Fruit fly (Drosophila melanogaster): ENCODE data around the gene Tspo.
A peak's percentile ranks its signal among the peaks of the same experiment; 100 is the strongest.

Tspo gene

dm6 chr2L:540572-541210 is 18.7 kb upstream of the Tspo start (continued):
- TF ChIP-seq CG8359 (GFP tag; optimal IDR thresholded peaks at IDR 0.05; ENCODE audit: borderline replicate concordance), result no peak
- no peak for TF ChIP-seq fd96Cb (tag; optimal IDR thresholded peaks at IDR 0.05)
- TF ChIP-seq Gsc (GFP tag; IDR thresholded peaks at IDR 0.05), result no peak
- peak; percentile 58; the same call in 1 of the 3 replicates for TF ChIP-seq CG16813 (GFP tag; IDR thresholded peaks at IDR 0.05; ENCODE audit: partially characterized antibody)
- no peak for TF ChIP-seq GATAe (GFP tag; conservative IDR thresholded peaks at IDR 0.05)
- no peak for TF ChIP-seq Hsf (GFP tag; optimal IDR thresholded peaks at IDR 0.05)
- TF ChIP-seq Fer3 (tag; optimal IDR thresholded peaks at IDR 0.05), result no peak
- TF ChIP-seq CG9727 (GFP tag; optimal IDR thresholded peaks at IDR 0.05), result peak; percentile 13
- no peak; the same call in 1 of the 2 replicates for TF ChIP-seq MBD-R2 (GFP tag; IDR thresholded peaks at IDR 0.05)
- TF ChIP-seq br (optimal IDR thresholded peaks at IDR 0.05), result no peak
- no peak for TF ChIP-seq eyg (GFP tag; optimal IDR thresholded peaks at IDR 0.05)
- TF ChIP-seq ara (GFP tag; IDR thresholded peaks at IDR 0.05), result no peak
- peak in 1 of 2 experiments; percentile 2 for TF ChIP-seq dpn (GFP tag; optimal IDR thresholded peaks at IDR 0.05)
- no peak for TF ChIP-seq CG13424 (tag; optimal IDR thresholded peaks at IDR 0.05)
- peak; percentile 95 for TF ChIP-seq CG10462 (GFP tag; optimal IDR thresholded peaks at IDR 0.05)
- no peak for TF ChIP-seq CG10979 (tag; optimal IDR thresholded peaks at IDR 0.05)
- peak; percentile 30 for TF ChIP-seq CG12219 (GFP tag; optimal IDR thresholded peaks at IDR 0.05)
- 0 out of 2 replicates have a peak, but pooled peaks have one; percentile 21 for TF ChIP-seq sob (GFP tag; IDR thresholded peaks at IDR 0.05)
- TF ChIP-seq CG2199 (GFP tag; IDR thresholded peaks at IDR 0.05), result no peak; the same call in 2 of the 3 replicates
- no peak for TF ChIP-seq Optix (GFP tag; IDR thresholded peaks at IDR 0.05)
- TF ChIP-seq so (GFP tag; IDR thresholded peaks at IDR 0.05), result peak; percentile 51; the same call in 1 of the 3 replicates
- TF ChIP-seq pros (GFP tag; optimal IDR thresholded peaks at IDR 0.05), result peak; percentile 93
- peak; percentile 19 for TF ChIP-seq bab2 (GFP tag; optimal IDR thresholded peaks at IDR 0.05)
- no peak for TF ChIP-seq hkb (optimal IDR thresholded peaks at IDR 0.05)
- TF ChIP-seq hkb (GFP tag; IDR thresholded peaks at IDR 0.05), result no peak
- no peak for TF ChIP-seq Elba2 (GFP tag; optimal IDR thresholded peaks at IDR 0.05)
- peak; percentile 100 for TF ChIP-seq kni (GFP tag; optimal IDR thresholded peaks at IDR 0.05)
- TF ChIP-seq CG1233 (GFP tag; optimal IDR thresholded peaks at IDR 0.05), result peak; percentile 21
- peak; percentile 21 for TF ChIP-seq Mes4 (GFP tag; optimal IDR thresholded peaks at IDR 0.05)
- peak; percentile 42 for TF ChIP-seq CrebB (tag; optimal IDR thresholded peaks at IDR 0.05)
- no peak for TF ChIP-seq CG3838 (GFP tag; optimal IDR thresholded peaks at IDR 0.05)
- no peak for TF ChIP-seq Atf6 (GFP tag; IDR thresholded peaks at IDR 0.05)
- TF ChIP-seq fd3F (GFP tag; optimal IDR thresholded peaks at IDR 0.05), result no peak
- peak; percentile 74 for TF ChIP-seq E2f2 (GFP tag; IDR thresholded peaks at IDR 0.05)
- peak; percentile 71 for TF ChIP-seq Dp (GFP tag; optimal IDR thresholded peaks at IDR 0.05)
- TF ChIP-seq sc (optimal IDR thresholded peaks at IDR 0.05), result no peak
- TF ChIP-seq sc (GFP tag; optimal IDR thresholded peaks at IDR 0.05), result no peak
- TF ChIP-seq CG1832 (GFP tag; optimal IDR thresholded peaks at IDR 0.05), result no peak
- TF ChIP-seq C15 (GFP tag; IDR thresholded peaks at IDR 0.05), result no peak
- no peak for TF ChIP-seq Camta (GFP tag; optimal IDR thresholded peaks at IDR 0.05)
- no peak for TF ChIP-seq Asciz (GFP tag; optimal IDR thresholded peaks at IDR 0.05)
- peak; percentile 85 for TF ChIP-seq CG9797 (GFP tag; optimal IDR thresholded peaks at IDR 0.05)
- TF ChIP-seq bcd (GFP tag; optimal IDR thresholded peaks at IDR 0.05), result no peak
- TF ChIP-seq CG7928 (GFP tag; optimal IDR thresholded peaks at IDR 0.05), result peak; percentile 9
- TF ChIP-seq CG10321 (GFP tag; IDR thresholded peaks at IDR 0.05), result no peak
- peak; percentile 52 for TF ChIP-seq CG8924 (tag; optimal IDR thresholded peaks at IDR 0.05)
- TF ChIP-seq HHEX (GFP tag; optimal IDR thresholded peaks at IDR 0.05), result no peak
- peak; percentile 69 for TF ChIP-seq unc-4 (GFP tag; IDR thresholded peaks at IDR 0.05; ENCODE audit: partially characterized antibody)
- TF ChIP-seq H15 (GFP tag; IDR thresholded peaks at IDR 0.05), result no peak
- no peak for TF ChIP-seq Max (GFP tag; optimal IDR thresholded peaks at IDR 0.05)
- TF ChIP-seq nom (GFP tag; optimal IDR thresholded peaks at IDR 0.05), result peak; percentile 21
